Fruit fly (Drosophila melanogaster) Kc167 (cell line): ENCODE data around the gene Rab21.

ENCODE experiments used
- Myc ChIP-seq: fragments of >200 bp; optimal IDR thresholded peaks from 2 replicates; lab custom pipeline; 2017; ENCODE audit warnings: missing external identifiers
- Sin3A ChIP-seq: fragments of >200 bp; optimal IDR thresholded peaks from 2 replicates; lab custom pipeline; 2018; ENCODE audit warnings: missing external identifiers
- h ChIP-seq: fragments of >200 bp; optimal IDR thresholded peaks from 3 replicates; lab custom pipeline; 2018; ENCODE audit warnings: missing external identifiers
- insv ChIP-seq: fragments of >200 bp; optimal IDR thresholded peaks from 3 replicates; lab custom pipeline; 2018; ENCODE audit warnings: missing external identifiers
- psq ChIP-seq: fragments of >200 bp; optimal IDR thresholded peaks from 2 replicates; lab custom pipeline; 2017; ENCODE audit warnings: missing external identifiers
- ttk ChIP-seq: sonication (Bioruptor generic); optimal IDR thresholded peaks from 2 replicates; lab custom pipeline; 2017; ENCODE audit warnings: missing external identifiers

The Rab21 gene

DNA sequence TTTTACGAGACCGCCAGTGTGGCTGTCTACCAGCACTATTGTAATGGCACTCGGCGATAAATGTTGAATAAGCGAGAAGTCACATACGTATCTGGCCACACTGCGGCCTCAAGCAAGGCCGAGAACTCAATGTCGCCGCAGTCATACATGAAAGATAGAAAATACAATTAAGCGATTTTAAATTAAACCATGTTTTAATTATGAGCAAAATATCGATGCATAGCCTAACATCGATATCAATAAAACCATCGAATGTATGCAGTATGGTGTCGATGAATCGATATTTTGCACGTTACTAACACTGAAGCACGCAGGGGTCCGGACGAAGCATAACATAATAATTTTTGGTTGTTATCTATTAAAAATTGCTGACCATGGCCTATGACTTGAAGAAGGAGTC lies at the start of gene Rab21, which contains the start of gene Coa7:
TSS of gene Rab21 (minus strand) at position 202 of the 400 bp plus-strand sequence.
TSS of gene Coa7 (plus strand) at position 288 of the 400 bp plus-strand sequence.
- TF ChIP-seq insv (lab: Kevin White, UChicago) (no peak), ttk (lab: Kevin White, UChicago) (no peak), psq (lab: Kevin White, UChicago) (no peak), Sin3A (lab: Kevin White, UChicago) (no peak), Myc (no peak)

- TF ChIP-seq Myc, result no peak
- TF ChIP-seq insv (lab: Kevin White, UChicago), result no peak
- no peak for TF ChIP-seq h (lab: Kevin White, UChicago)
- no peak for TF ChIP-seq psq (lab: Kevin White, UChicago)
Observed at dm6 chrX:23035766-23036165, 22.6 kb upstream of the Rab21 start, which contains the start of gene CG12061. Gene CG12061, plus strand, starts transcription at chrX:23036066.

DNA sequence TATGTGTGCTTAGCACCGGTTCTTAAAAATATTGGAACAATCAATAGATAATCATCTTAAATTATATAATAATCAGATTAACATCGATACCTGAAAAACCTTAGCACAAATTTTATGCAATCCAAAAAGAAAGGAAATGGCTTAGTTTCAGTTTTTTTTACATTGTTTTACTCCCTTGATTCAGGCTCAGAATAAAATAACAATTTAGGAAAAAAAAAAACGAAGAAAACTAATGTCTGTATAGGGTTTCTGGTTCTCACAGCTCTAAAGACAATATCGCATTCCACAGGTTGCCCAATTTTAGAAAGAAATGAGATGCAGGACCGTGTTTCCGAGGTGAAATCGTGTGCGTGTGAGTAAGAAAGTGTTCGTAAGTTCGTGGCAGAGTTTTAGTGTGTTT lies 9.4 kb upstream of the Rab21 start, which contains the start of gene zyd:
TSS of gene zyd (plus strand) at position 301 of the 400 bp plus-strand sequence.
- TF ChIP-seq h (lab: Kevin White, UChicago), result no peak
- no peak for TF ChIP-seq ttk (lab: Kevin White, UChicago)
- no peak for TF ChIP-seq insv (lab: Kevin White, UChicago)
- no peak for TF ChIP-seq Myc
- TF ChIP-seq Sin3A (lab: Kevin White, UChicago), result no peak
- TF ChIP-seq psq (lab: Kevin White, UChicago), result no peak

- no peak for TF ChIP-seq Myc
- no peak for TF ChIP-seq Sin3A (lab: Kevin White, UChicago)
- no peak for TF ChIP-seq insv (lab: Kevin White, UChicago)
- TF ChIP-seq psq (lab: Kevin White, UChicago), result no peak
- TF ChIP-seq ttk (lab: Kevin White, UChicago), result no peak
- TF ChIP-seq h (lab: Kevin White, UChicago), result no peak
Observed at dm6 chrX:23011859-23012258, 1.4 kb downstream of the Rab21 start.

dm6 chrX:23011203-23011602 lies 2.0 kb downstream of the Rab21 start, which contains the start of gene FucTC:
Gene FucTC, minus strand, starts transcription at chrX:23011303.
- no peak for TF ChIP-seq Sin3A (lab: Kevin White, UChicago)
- TF ChIP-seq insv (lab: Kevin White, UChicago), result no peak
- no peak for TF ChIP-seq Myc
- TF ChIP-seq ttk (lab: Kevin White, UChicago), result no peak
- TF ChIP-seq h (lab: Kevin White, UChicago), result no peak
- TF ChIP-seq psq (lab: Kevin White, UChicago), result no peak

DNA sequence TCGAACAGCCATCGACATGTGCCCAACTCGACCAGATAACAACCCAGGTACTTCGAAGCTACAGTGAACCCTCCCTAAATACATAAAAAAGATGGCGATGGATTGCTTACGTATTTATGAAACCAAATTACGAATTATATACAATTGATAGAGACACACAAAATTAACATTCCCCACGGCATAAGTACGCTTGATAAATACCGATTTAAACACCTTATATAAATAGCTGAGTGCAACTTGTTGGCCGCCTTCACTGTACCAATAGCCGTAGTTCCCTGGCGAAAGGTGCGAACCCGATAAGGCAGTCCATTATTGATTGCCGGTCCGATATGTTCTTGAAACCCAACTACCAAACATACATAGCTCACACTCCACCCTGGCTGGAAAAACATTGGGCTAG lies 2.6 kb downstream of the Rab21 start:
- no peak for TF ChIP-seq h (lab: Kevin White, UChicago)
- TF ChIP-seq psq (lab: Kevin White, UChicago), result no peak
- TF ChIP-seq Myc, result no peak
- TF ChIP-seq ttk (lab: Kevin White, UChicago), result no peak
- no peak for TF ChIP-seq insv (lab: Kevin White, UChicago)
- TF ChIP-seq Sin3A (lab: Kevin White, UChicago), result no peak

- TF ChIP-seq Myc, result no peak
- no peak for TF ChIP-seq h (lab: Kevin White, UChicago)
- no peak for TF ChIP-seq psq (lab: Kevin White, UChicago)
- TF ChIP-seq ttk (lab: Kevin White, UChicago), result no peak
- TF ChIP-seq insv (lab: Kevin White, UChicago), result no peak
- no peak for TF ChIP-seq Sin3A (lab: Kevin White, UChicago)
Observed at dm6 chrX:23007399-23007798, 5.8 kb downstream of the Rab21 start.

DNA sequence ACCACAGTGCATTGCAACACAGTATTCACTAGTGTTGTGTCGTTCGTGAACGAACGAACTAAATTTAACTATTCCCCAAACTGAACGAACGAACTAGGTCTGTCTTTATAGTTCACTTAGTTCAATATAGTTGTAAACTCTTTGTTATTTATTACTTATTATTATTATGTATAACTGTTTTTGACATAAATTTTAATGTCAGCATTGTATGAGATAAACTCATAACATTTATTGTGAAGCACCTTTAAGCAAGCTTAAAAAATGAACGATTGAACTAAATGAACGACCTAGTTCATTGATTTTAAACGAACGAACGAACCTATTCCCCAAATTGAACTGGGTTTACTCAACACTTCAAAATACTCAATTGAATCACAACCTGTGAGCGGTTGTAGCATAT lies 6.3 kb downstream of the Rab21 start:
- TF ChIP-seq psq (lab: Kevin White, UChicago) (no peak), h (lab: Kevin White, UChicago) (no peak), Myc (no peak), insv (lab: Kevin White, UChicago) (no peak), ttk (lab: Kevin White, UChicago) (no peak), Sin3A (lab: Kevin White, UChicago) (no peak)

- TF ChIP-seq h (lab: Kevin White, UChicago), result no peak
- TF ChIP-seq psq (lab: Kevin White, UChicago), result no peak
- no peak for TF ChIP-seq ttk (lab: Kevin White, UChicago)
- TF ChIP-seq Sin3A (lab: Kevin White, UChicago), result no peak
- TF ChIP-seq Myc, result no peak
- no peak for TF ChIP-seq insv (lab: Kevin White, UChicago)
Observed at dm6 chrX:23004598-23005469, 8.4 kb downstream of the Rab21 start, which contains the start of the genes stnA and stnB. Gene stnA, minus strand, starts transcription at chrX:23004648. Gene stnB, minus strand, starts transcription at chrX:23004648.

DNA sequence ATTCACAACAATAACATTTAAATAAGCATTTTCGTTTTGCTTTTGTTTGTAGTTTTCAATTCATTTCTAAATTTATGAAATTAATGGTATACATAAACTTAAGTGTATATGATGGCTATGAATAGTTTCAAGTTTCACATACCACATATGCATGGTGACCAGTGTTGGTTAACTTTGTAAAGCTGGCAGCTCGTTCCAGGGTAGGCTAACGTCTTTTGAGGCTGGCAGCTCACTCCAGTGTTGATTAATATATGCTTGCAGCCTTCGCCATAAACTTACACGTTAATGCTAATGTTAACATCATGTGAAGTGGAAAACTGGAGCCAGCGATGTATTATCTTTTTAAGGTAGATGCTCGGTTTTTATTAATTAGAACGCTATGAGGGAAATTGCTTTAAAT lies 31.7 kb downstream of the Rab21 start:
- TF ChIP-seq Sin3A (lab: Kevin White, UChicago) (no peak), psq (lab: Kevin White, UChicago) (no peak), insv (lab: Kevin White, UChicago) (no peak), ttk (lab: Kevin White, UChicago) (no peak), Myc (no peak), h (lab: Kevin White, UChicago) (no peak)

- no peak for TF ChIP-seq h (lab: Kevin White, UChicago)
- no peak for TF ChIP-seq Myc
- TF ChIP-seq ttk (lab: Kevin White, UChicago), result no peak
- TF ChIP-seq psq (lab: Kevin White, UChicago), result no peak
- no peak for TF ChIP-seq insv (lab: Kevin White, UChicago)
- TF ChIP-seq Sin3A (lab: Kevin White, UChicago), result no peak
Observed at dm6 chrX:22962260-22962659, 50.9 kb downstream of the Rab21 start, which contains the start of gene CG40485. Gene CG40485, minus strand, starts transcription at chrX:22962360.
